Worm (Caenorhabditis elegans) whole organism, L2 larva: ENCODE measurements around the gene T24H7.9.
A peak's percentile ranks its signal among the peaks of the same experiment; 100 is the strongest.

Experiments used
- F13H6.1 ChIP-seq: sonication (generic microtip); optimal IDR thresholded peaks from 2 replicates; lab custom pipeline; 2016; ENCODE audit warnings: missing genetic modification characterization, missing compliant biosample characterization
- R02D3.7 ChIP-seq: fragments of 150-350 bp; optimal IDR thresholded peaks from 2 replicates; lab custom pipeline; 2014; ENCODE audit warnings: missing biosample characterization, missing genetic modification characterization
- ZK546.5 ChIP-seq: sonication (generic microtip); optimal IDR thresholded peaks from 2 replicates; lab custom pipeline; 2017; ENCODE audit warnings: missing biosample characterization, missing genetic modification characterization
- alr-1 ChIP-seq: fragments of 150-350 bp; optimal IDR thresholded peaks from 2 replicates; lab custom pipeline; 2014; ENCODE audit warnings: missing biosample characterization, missing genetic modification characterization
- ama-1 ChIP-seq: fragments of 150-350 bp; optimal IDR thresholded peaks from 2 replicates; lab custom pipeline; 2018; ENCODE audit warnings: inconsistent platforms
- blmp-1 ChIP-seq: sonication (generic microtip); optimal IDR thresholded peaks from 2 replicates; lab custom pipeline; 2017; ENCODE audit warnings: missing genetic modification characterization, mild to moderate bottlenecking, missing compliant biosample characterization, antibody characterized with exemption, moderate library complexity; ENCODE audit not compliant: insufficient read depth
- ceh-82 ChIP-seq: fragments of 150-350 bp; optimal IDR thresholded peaks from 2 replicates; lab custom pipeline; 2014; ENCODE audit warnings: missing biosample characterization, missing genetic modification characterization
- crh-2 ChIP-seq: sonication (generic microtip); optimal IDR thresholded peaks from 2 replicates; lab custom pipeline; 2017; ENCODE audit warnings: missing biosample characterization, missing genetic modification characterization
- egl-27 ChIP-seq: sonication (generic microtip); optimal IDR thresholded peaks from 3 replicates; lab custom pipeline; 2017; ENCODE audit warnings: missing biosample characterization, missing genetic modification reagents, missing genetic modification characterization
- fos-1 ChIP-seq: fragments of 150-350 bp; optimal IDR thresholded peaks from 2 replicates; lab custom pipeline; 2014; ENCODE audit warnings: missing biosample characterization, missing genetic modification characterization
- gmeb-1 ChIP-seq: fragments of 150-350 bp; optimal IDR thresholded peaks from 2 replicates; lab custom pipeline; 2014; ENCODE audit warnings: missing biosample characterization, missing genetic modification characterization
- lin-11 ChIP-seq: fragments of 150-350 bp; sonication (generic microtip); optimal IDR thresholded peaks from 2 replicates; lab custom pipeline; 2014; ENCODE audit warnings: missing biosample characterization, missing genetic modification characterization, inconsistent platforms, mixed read lengths
- lin-13 ChIP-seq: fragments of 150-350 bp; optimal IDR thresholded peaks from 2 replicates; lab custom pipeline; 2014; ENCODE audit warnings: missing biosample characterization, missing genetic modification reagents, missing genetic modification characterization
- lin-39 ChIP-seq: fragments of 150-350 bp; optimal IDR thresholded peaks from 2 replicates; lab custom pipeline; 2014; ENCODE audit warnings: missing biosample characterization, missing genetic modification reagents, missing genetic modification characterization
- lsy-2 ChIP-seq, 2 experiments: fragments of 150-350 bp in 1 of 2; sonication (generic microtip) in 1 of 2; optimal IDR thresholded peaks; 2 replicates each; lab custom pipeline; 2014 to 2017; ENCODE audit warnings: missing biosample characterization in 2 of 2, missing genetic modification characterization in 2 of 2
- mab-5 ChIP-seq: fragments of 150-350 bp; optimal IDR thresholded peaks from 2 replicates; lab custom pipeline; 2014; ENCODE audit warnings: missing biosample characterization, missing genetic modification characterization
- mbf-1 ChIP-seq: sonication (generic microtip); optimal IDR thresholded peaks from 2 replicates; lab custom pipeline; 2017; ENCODE audit warnings: missing biosample characterization, missing genetic modification characterization
- mdl-1 ChIP-seq, 2 experiments: fragments of 150-350 bp in 1 of 2; sonication (generic microtip) in 1 of 2; optimal IDR thresholded peaks; 2 replicates each; lab custom pipeline; 2017; ENCODE audit warnings: missing biosample characterization in 2 of 2, missing genetic modification characterization in 2 of 2
- nhr-10 ChIP-seq: sonication (generic microtip); optimal IDR thresholded peaks from 2 replicates; lab custom pipeline; 2017; ENCODE audit warnings: missing biosample characterization, missing genetic modification characterization
- nhr-129 ChIP-seq: fragments of 150-350 bp; optimal IDR thresholded peaks from 2 replicates; lab custom pipeline; 2014; ENCODE audit warnings: missing biosample characterization, missing genetic modification characterization
- nhr-21 ChIP-seq: fragments of 150-350 bp; optimal IDR thresholded peaks from 2 replicates; lab custom pipeline; 2014; ENCODE audit warnings: missing biosample characterization, missing genetic modification characterization
- nhr-237 ChIP-seq: fragments of 150-350 bp; optimal IDR thresholded peaks from 2 replicates; lab custom pipeline; 2014; ENCODE audit warnings: missing biosample characterization, missing genetic modification characterization
- nhr-25 ChIP-seq: fragments of 150-350 bp; sonication (generic microtip); optimal IDR thresholded peaks from 3 replicates; lab custom pipeline; 2014; ENCODE audit warnings: missing biosample characterization, missing genetic modification characterization
- nhr-6 ChIP-seq: fragments of 150-350 bp; optimal IDR thresholded peaks from 2 replicates; lab custom pipeline; 2014; ENCODE audit warnings: missing biosample characterization, missing genetic modification characterization
- nhr-77 ChIP-seq: fragments of 150-350 bp; optimal IDR thresholded peaks from 2 replicates; lab custom pipeline; 2014; ENCODE audit warnings: missing biosample characterization, missing genetic modification characterization
- peb-1 ChIP-seq: fragments of 150-350 bp; optimal IDR thresholded peaks from 2 replicates; lab custom pipeline; 2014; ENCODE audit warnings: missing biosample characterization, missing genetic modification characterization
- sem-4 ChIP-seq: fragments of 150-350 bp; optimal IDR thresholded peaks from 2 replicates; lab custom pipeline; 2014; ENCODE audit warnings: missing biosample characterization, missing genetic modification reagents, missing genetic modification characterization
- sma-3 ChIP-seq: sonication (generic microtip); optimal IDR thresholded peaks from 2 replicates; lab custom pipeline; 2016; ENCODE audit warnings: missing genetic modification reagents, missing genetic modification characterization, missing compliant biosample characterization
- sma-9 ChIP-seq, 2 experiments: fragments of 150-350 bp in 1 of 2; sonication (generic microtip) in 1 of 2; optimal IDR thresholded peaks; 2 replicates each; lab custom pipeline; 2014 to 2016; ENCODE audit warnings: missing genetic modification characterization in 2 of 2, mild to moderate bottlenecking in 1 of 2, missing biosample characterization in 1 of 2, missing compliant biosample characterization in 1 of 2, missing genetic modification reagents in 1 of 2, moderate library complexity in 1 of 2
- snpc-4 ChIP-seq: fragments of 150-350 bp; optimal IDR thresholded peaks from 2 replicates; lab custom pipeline; 2014; ENCODE audit warnings: missing biosample characterization, missing genetic modification characterization
- unc-55 ChIP-seq: fragments of 150-350 bp; sonication (generic microtip); optimal IDR thresholded peaks from 3 replicates; lab custom pipeline; 2014; ENCODE audit warnings: missing biosample characterization, missing genetic modification reagents, missing genetic modification characterization
- unc-62 ChIP-seq: fragments of 150-350 bp; optimal IDR thresholded peaks from 2 replicates; lab custom pipeline; 2014; ENCODE audit warnings: missing biosample characterization, missing genetic modification reagents, missing genetic modification characterization
- ztf-4 ChIP-seq: fragments of 150-350 bp; optimal IDR thresholded peaks from 2 replicates; lab custom pipeline; 2014; ENCODE audit warnings: missing biosample characterization, missing genetic modification characterization

T24H7.9 gene

ce11 chrII:6259867-6260266 lies 24.6 kb upstream of the T24H7.9 start, which contains the start of gene F13H8.11:
Gene F13H8.11 (minus strand): TSS chrII:6260021.
- no peak for TF ChIP-seq lin-11
- TF ChIP-seq crh-2 (tag; lab: Kevin White, UChicago) = no peak
- TF ChIP-seq sma-9 (GFP tag; optimal IDR thresholded peaks at IDR 0.05; lab: Kevin White, UChicago) = peak; percentile 50
- no peak for TF ChIP-seq sma-9 (tag; optimal IDR thresholded peaks at IDR 0.05; lab: Kevin White, UChicago)
- TF ChIP-seq fos-1 (tag; lab: Kevin White, UChicago) = peak; percentile 60
- TF ChIP-seq F13H6.1 = no peak

- no peak for TF ChIP-seq peb-1 (tag; lab: Kevin White, UChicago)
- no peak for TF ChIP-seq mdl-1 (tag; optimal IDR thresholded peaks at IDR 0.05; lab: Kevin White, UChicago)
- no peak for TF ChIP-seq unc-62
- no peak for TF ChIP-seq blmp-1 (tag; lab: Kevin White, UChicago)
- no peak for TF ChIP-seq ama-1 (lab: Kevin White, UChicago)
- no peak for TF ChIP-seq snpc-4 (tag; lab: Kevin White, UChicago)
- no peak for TF ChIP-seq nhr-237 (tag; lab: Kevin White, UChicago)
- no peak for TF ChIP-seq nhr-10 (tag; lab: Kevin White, UChicago)
- no peak for TF ChIP-seq R02D3.7
- no peak for TF ChIP-seq mbf-1 (tag; lab: Kevin White, UChicago)
- TF ChIP-seq sem-4 (tag; lab: Kevin White, UChicago) = no peak
- TF ChIP-seq alr-1 = no peak
- TF ChIP-seq lin-39 (tag; lab: Kevin White, UChicago) = no peak
Measured at ce11 chrII:6257220-6257877, 22.0 kb upstream of the T24H7.9 start.

ce11 chrII:6256024-6256423 lies 20.7 kb upstream of the T24H7.9 start, which contains the start of gene F13H8.5:
Gene F13H8.5 (minus strand): TSS chrII:6256124.
- no peak for TF ChIP-seq nhr-21 (tag; lab: Kevin White, UChicago)
- TF ChIP-seq nhr-129 (tag; lab: Kevin White, UChicago) = no peak
- no peak for TF ChIP-seq ZK546.5 (tag; lab: Kevin White, UChicago)
- TF ChIP-seq R02D3.7 = no peak
- no peak for TF ChIP-seq ztf-4 (tag; lab: Kevin White, UChicago)
- no peak for TF ChIP-seq lsy-2 (tag; optimal IDR thresholded peaks at IDR 0.05; lab: Kevin White, UChicago)
- TF ChIP-seq mab-5 (tag; lab: Kevin White, UChicago) = no peak
- TF ChIP-seq unc-55 (GFP tag; lab: Kevin White, UChicago) = no peak
- TF ChIP-seq lin-13 (GFP tag; lab: Kevin White, UChicago) = no peak
- no peak for TF ChIP-seq blmp-1 (tag; lab: Kevin White, UChicago)
- no peak for TF ChIP-seq egl-27 (tag; lab: Kevin White, UChicago)
- TF ChIP-seq ceh-82 = no peak
- TF ChIP-seq sem-4 (tag; lab: Kevin White, UChicago) = no peak
- TF ChIP-seq nhr-77 (tag; lab: Kevin White, UChicago) = no peak
- TF ChIP-seq sma-3 (GFP tag; lab: Kevin White, UChicago) = no peak
- TF ChIP-seq gmeb-1 (tag; lab: Kevin White, UChicago) = no peak
- no peak for TF ChIP-seq mbf-1 (tag; lab: Kevin White, UChicago)
- TF ChIP-seq nhr-25 (tag; lab: Kevin White, UChicago) = no peak
- TF ChIP-seq nhr-6 (tag; lab: Kevin White, UChicago) = no peak

- no peak for TF ChIP-seq mbf-1 (tag; lab: Kevin White, UChicago)
- no peak for TF ChIP-seq ztf-4 (tag; lab: Kevin White, UChicago)
- TF ChIP-seq nhr-237 (tag; lab: Kevin White, UChicago) = no peak
- no peak for TF ChIP-seq unc-62
- TF ChIP-seq egl-27 (tag; lab: Kevin White, UChicago) = no peak
- no peak for TF ChIP-seq sma-9 (GFP tag; optimal IDR thresholded peaks at IDR 0.05; lab: Kevin White, UChicago)
- no peak for TF ChIP-seq sma-9 (tag; optimal IDR thresholded peaks at IDR 0.05; lab: Kevin White, UChicago)
Measured at ce11 chrII:6252707-6253106, 17.4 kb upstream of the T24H7.9 start.
